Worm (Caenorhabditis elegans) whole organism, young adult: Measurements from ENCODE around the gene C44E12.1.

Source experiments
- B0019.2 ChIP-seq: fragments of 200-800 bp; sonication (Bioruptor generic); conservative IDR thresholded peaks from 2 replicates; pipeline ENCODE4 v1.3.6; 2022; ENCODE audit warnings: missing genetic modification reagents, missing genetic modification characterization, missing compliant biosample characterization
- B0035.1 ChIP-seq: sonication (generic microtip); optimal IDR thresholded peaks from 2 replicates; lab custom pipeline; 2016; ENCODE audit warnings: missing genetic modification characterization, mild to moderate bottlenecking, missing compliant biosample characterization, missing genotype, missing genetic modification reagents
- C06A6.2 ChIP-seq: fragments of 200-800 bp; sonication (Bioruptor generic); conservative IDR thresholded peaks from 2 replicates; pipeline ENCODE4 v1.3.6; 2022; ENCODE audit warnings: missing genetic modification characterization, missing compliant biosample characterization
- F23B12.7 ChIP-seq: sonication (generic microtip); optimal IDR thresholded peaks from 2 replicates; lab custom pipeline; 2017; ENCODE audit warnings: missing genetic modification characterization, mild to moderate bottlenecking, missing compliant biosample characterization, antibody characterized with exemption, moderate library complexity; ENCODE audit not compliant: insufficient read depth
- F49E8.2 ChIP-seq: sonication (generic microtip); optimal IDR thresholded peaks from 3 replicates; lab custom pipeline; 2017; ENCODE audit warnings: missing genetic modification characterization, mild to moderate bottlenecking, missing compliant biosample characterization, antibody characterized with exemption, moderate library complexity; ENCODE audit not compliant: insufficient read depth
- K11D2.4 ChIP-seq: fragments of 200-800 bp; sonication (Bioruptor generic); IDR thresholded peaks from 2 replicates; pipeline ENCODE4 v1.3.6; 2022; ENCODE audit warnings: missing genetic modification reagents, missing genetic modification characterization, missing compliant biosample characterization
- T26A5.8 ChIP-seq: sonication (generic microtip); optimal IDR thresholded peaks from 2 replicates; lab custom pipeline; 2016; ENCODE audit warnings: missing genetic modification characterization, missing compliant biosample characterization
- Y53F4B.3 ChIP-seq: fragments of 200-800 bp; sonication (Bioruptor generic); IDR thresholded peaks from 2 replicates; pipeline ENCODE4 v1.3.6; 2022; ENCODE audit warnings: missing genetic modification reagents, missing genetic modification characterization, missing compliant biosample characterization
- Y53G8AR.9 ChIP-seq: fragments of 200-800 bp; sonication (Bioruptor generic); conservative IDR thresholded peaks from 2 replicates; pipeline ENCODE4 v1.3.6; 2022; ENCODE audit warnings: missing genetic modification reagents, missing genetic modification characterization, missing compliant biosample characterization
- ZK185.1 ChIP-seq: sonication (generic microtip); optimal IDR thresholded peaks from 2 replicates; lab custom pipeline; 2016; ENCODE audit warnings: mild to moderate bottlenecking, missing genetic modification characterization, missing compliant biosample characterization; ENCODE audit not compliant: poor library complexity, severe bottlenecking
- aptf-3 ChIP-seq: fragments of 200-800 bp; sonication (Bioruptor generic); IDR thresholded peaks from 2 replicates; pipeline ENCODE4 v1.3.6; 2022; ENCODE audit warnings: missing genetic modification characterization, missing compliant biosample characterization
- attf-3 ChIP-seq: fragments of 200-800 bp; sonication (Bioruptor generic); conservative IDR thresholded peaks from 2 replicates; pipeline ENCODE4 v1.3.6; 2022; ENCODE audit warnings: missing genetic modification reagents, missing genetic modification characterization, missing compliant biosample characterization
- cebp-1 ChIP-seq, 2 experiments: fragments of 200-800 bp in 1 of 2; sonication (Bioruptor generic) in 1 of 2; sonication (generic microtip) in 1 of 2; IDR thresholded peaks in 1 of 2; optimal IDR thresholded peaks in 1 of 2; 2 replicates each; pipeline versions ENCODE4 v1.3.6 to Lab custom; 2017 to 2022; ENCODE audit warnings: missing compliant biosample characterization in 2 of 2, missing genetic modification characterization in 2 of 2, mild to moderate bottlenecking in 1 of 2, missing genetic modification reagents in 1 of 2, moderate library complexity in 1 of 2
- cebp-2 ChIP-seq: fragments of 200-800 bp; sonication (Bioruptor generic); IDR thresholded peaks from 2 replicates; pipeline ENCODE4 v1.3.6; 2022; ENCODE audit warnings: missing genetic modification characterization, missing compliant biosample characterization
- ceh-58 ChIP-seq: fragments of 200-800 bp; sonication (Bioruptor generic); IDR thresholded peaks from 2 replicates; pipeline ENCODE4 v1.3.6; 2022; ENCODE audit warnings: missing genetic modification characterization, missing compliant biosample characterization
- hlh-12 ChIP-seq: sonication (generic microtip); optimal IDR thresholded peaks from 2 replicates; lab custom pipeline; 2016; ENCODE audit warnings: missing genetic modification characterization, missing compliant biosample characterization
- hlh-26 ChIP-seq: fragments of 200-800 bp; sonication (Bioruptor generic); conservative IDR thresholded peaks from 2 replicates; pipeline ENCODE4 v1.3.6; 2022; ENCODE audit warnings: missing genetic modification reagents, missing genetic modification characterization, missing compliant biosample characterization
- hsf-1 ChIP-seq: fragments of 200-800 bp; sonication (Bioruptor generic); IDR thresholded peaks from 2 replicates; pipeline ENCODE4 v1.3.6; 2022; ENCODE audit warnings: missing genetic modification reagents, missing genetic modification characterization, missing compliant biosample characterization
- lin-40 ChIP-seq: sonication (generic microtip); optimal IDR thresholded peaks from 2 replicates; lab custom pipeline; 2016; ENCODE audit warnings: missing genetic modification characterization, mild to moderate bottlenecking, missing compliant biosample characterization, missing genotype, missing genetic modification reagents
- mcd-1 ChIP-seq: fragments of 200-800 bp; sonication (Bioruptor generic); IDR thresholded peaks from 2 replicates; pipeline ENCODE4 v1.3.6; 2022; ENCODE audit warnings: missing genetic modification reagents, missing genetic modification characterization, missing compliant biosample characterization
- mel-28 ChIP-seq: sonication (generic microtip); optimal IDR thresholded peaks from 2 replicates; lab custom pipeline; 2016; ENCODE audit warnings: borderline replicate concordance, mild to moderate bottlenecking, missing genetic modification characterization, missing compliant biosample characterization
- nfya-1 ChIP-seq: sonication (generic microtip); optimal IDR thresholded peaks from 2 replicates; lab custom pipeline; 2017; ENCODE audit warnings: antibody characterized with exemption, missing compliant biosample characterization, missing genetic modification characterization, borderline replicate concordance; ENCODE audit not compliant: insufficient read depth
- nhr-80 ChIP-seq: sonication (generic microtip); optimal IDR thresholded peaks from 2 replicates; lab custom pipeline; 2016; ENCODE audit warnings: missing genetic modification characterization, missing compliant biosample characterization
- unc-130 ChIP-seq: sonication (generic microtip); optimal IDR thresholded peaks from 2 replicates; lab custom pipeline; 2016; ENCODE audit warnings: missing genetic modification reagents, missing genetic modification characterization, missing compliant biosample characterization
- ztf-25 ChIP-seq: fragments of 200-800 bp; sonication (Bioruptor generic); IDR thresholded peaks from 2 replicates; pipeline ENCODE4 v1.3.6; 2022; ENCODE audit warnings: missing genetic modification reagents, missing genetic modification characterization, missing compliant biosample characterization
- ztf-26 ChIP-seq: sonication (generic microtip); optimal IDR thresholded peaks from 2 replicates; lab custom pipeline; 2017; ENCODE audit warnings: missing genetic modification characterization, missing compliant biosample characterization

The C44E12.1 gene

DNA sequence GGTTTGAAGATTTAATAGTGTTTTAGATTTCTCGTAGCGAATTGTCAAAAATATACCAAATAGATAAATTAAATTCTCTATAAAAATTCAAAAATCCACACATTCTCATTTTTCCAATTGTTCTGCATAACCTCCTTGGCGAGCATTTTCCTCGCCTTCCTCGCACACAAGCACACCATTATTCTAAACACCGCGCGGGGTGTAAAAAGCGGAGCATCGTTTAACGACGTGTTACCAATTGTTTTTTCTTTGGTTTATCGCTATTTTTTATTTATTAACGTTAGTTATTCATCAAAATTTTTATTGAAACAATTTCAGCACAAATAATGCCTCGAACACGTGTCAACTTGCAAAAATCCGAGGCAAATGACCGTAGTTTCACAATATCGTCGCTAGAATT lies 31.7 kb upstream of the C44E12.1 start, which contains the start of gene vps-52:
Gene vps-52, plus strand, starts transcription at position 319 of the 400 bp plus-strand sequence.
- TF ChIP-seq cebp-2 (GFP tag; lab: Robert Waterston, UW) (no peak), attf-3 (GFP tag; lab: Robert Waterston, UW) (peak; percentile 86)

DNA sequence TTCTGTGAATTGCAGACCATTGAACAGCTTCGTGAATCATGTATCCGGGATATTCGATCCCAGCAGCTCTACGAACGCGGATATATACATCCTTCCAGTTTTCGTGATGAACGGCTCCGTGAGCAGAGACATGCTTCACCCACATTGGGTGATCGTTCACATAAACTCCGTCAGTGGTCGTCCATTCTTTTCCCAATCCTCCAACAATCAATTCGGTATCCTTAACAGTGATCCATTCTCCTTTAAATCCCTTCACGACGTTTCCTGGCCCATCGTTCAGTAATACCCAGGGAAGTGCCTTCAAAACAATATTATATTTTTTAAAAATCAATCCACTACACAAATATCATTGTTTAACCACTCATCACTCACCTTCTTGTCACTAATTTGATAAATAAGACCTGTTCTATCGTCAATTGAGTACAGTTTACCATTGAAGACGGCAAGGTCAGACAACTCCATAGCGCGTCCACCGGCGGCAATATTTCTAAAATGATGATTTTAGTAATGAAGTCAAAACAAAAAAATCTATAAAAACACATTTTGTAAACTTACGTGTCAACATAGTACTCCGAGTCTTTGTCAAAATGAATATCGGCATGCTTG lies 27.9 kb upstream of the C44E12.1 start:
- no peak for TF ChIP-seq nfya-1 (tag; lab: Kevin White, UChicago)
- TF ChIP-seq ztf-25: no peak
- no peak for TF ChIP-seq ceh-58 (GFP tag; lab: Robert Waterston, UW)
- TF ChIP-seq F49E8.2 (tag; lab: Kevin White, UChicago): no peak
- 0 out of 2 replicates have a peak, but pooled peaks have one; percentile 47 for TF ChIP-seq Y53G8AR.9

DNA sequence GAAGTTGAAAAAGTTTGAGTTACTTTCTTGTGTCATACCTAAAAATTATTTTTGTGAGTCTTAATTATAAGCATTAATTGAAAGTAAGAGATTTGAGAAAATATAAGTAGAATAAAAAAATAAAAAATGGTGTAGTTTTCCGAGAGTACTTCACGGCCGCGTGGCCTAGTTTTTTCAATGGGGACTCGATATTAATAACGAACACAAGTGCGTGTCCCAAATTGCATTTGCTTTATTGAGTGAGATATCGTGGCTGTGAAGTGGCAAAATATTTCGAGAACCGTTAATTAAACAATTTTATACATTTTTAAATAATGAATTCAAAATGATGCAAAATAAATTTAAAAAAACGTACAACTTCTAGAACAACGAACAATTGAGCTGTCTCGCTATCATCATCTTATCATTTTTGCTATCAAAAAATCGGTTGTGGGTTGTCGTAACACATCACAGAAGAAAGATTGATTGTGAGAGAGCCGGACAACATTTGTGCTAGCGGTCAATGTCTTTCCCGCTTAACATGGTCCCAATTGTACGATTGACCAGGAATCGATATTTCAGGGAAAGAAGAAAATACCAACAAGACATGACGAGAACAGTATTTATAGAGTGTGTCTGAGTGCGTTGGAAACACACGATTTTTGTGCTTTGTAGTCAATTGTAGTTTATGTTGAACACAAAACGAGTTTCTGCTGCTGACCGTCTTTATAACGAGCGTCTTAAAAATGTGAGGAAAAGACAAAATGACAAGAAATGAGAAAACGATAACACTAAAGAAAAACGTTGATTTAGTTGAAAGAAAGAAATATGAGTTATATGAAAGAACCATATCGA lies 26.8 kb upstream of the C44E12.1 start, which contains the start of gene apy-1:
Gene apy-1, minus strand, starts transcription at position 38 of the 834 bp plus-strand sequence.
- TF ChIP-seq B0019.2: no peak
- TF ChIP-seq ztf-26 (tag; lab: Kevin White, UChicago): peak; percentile 14
- peak; percentile 11 for TF ChIP-seq lin-40
- 0 out of 2 replicates have a peak, but pooled peaks have one; percentile 23 for TF ChIP-seq K11D2.4 (GFP tag; lab: Robert Waterston, UW)
- no peak for TF ChIP-seq hsf-1 (GFP tag; lab: Robert Waterston, UW)
- no peak for TF ChIP-seq cebp-1 (GFP tag; IDR thresholded peaks at IDR 0.05; lab: Robert Waterston, UW)
- peak; percentile 21 for TF ChIP-seq cebp-1 (tag; optimal IDR thresholded peaks at IDR 0.05; lab: Kevin White, UChicago)
- peak; percentile 30 for TF ChIP-seq ZK185.1
- no peak for TF ChIP-seq B0035.1 (tag; lab: Kevin White, UChicago)
- peak; percentile 14 for TF ChIP-seq unc-130
- peak; percentile 59 for TF ChIP-seq nhr-80 (tag; lab: Kevin White, UChicago)
- peak; percentile 10 for TF ChIP-seq F23B12.7 (tag; lab: Kevin White, UChicago)
- TF ChIP-seq mcd-1 (GFP tag; lab: Robert Waterston, UW): no peak
- TF ChIP-seq, all 124 proteins: peak for 8

DNA sequence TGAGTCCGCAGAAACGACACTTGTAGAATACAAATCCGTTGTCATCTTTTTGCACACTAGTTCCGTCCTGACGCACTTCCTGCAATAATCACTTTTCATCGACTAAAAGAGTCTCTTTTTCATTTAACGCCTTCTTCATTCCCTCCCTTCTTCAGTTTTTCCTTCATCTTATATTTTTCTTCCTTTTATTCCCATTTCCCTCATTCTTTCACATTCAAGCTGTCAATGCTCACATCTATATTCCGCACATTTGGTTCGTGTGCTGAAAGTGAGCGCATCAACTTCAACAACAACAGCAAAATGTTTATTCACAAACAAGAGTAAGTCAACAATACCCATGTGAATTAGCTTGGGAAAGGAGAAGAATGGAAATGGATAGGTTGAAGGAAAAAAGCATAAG lies 24.7 kb upstream of the C44E12.1 start, which contains the start of gene pcyt-1:
Gene pcyt-1, plus strand, starts transcription at position 301 of the 400 bp plus-strand sequence.
- no peak for TF ChIP-seq hlh-12
- no peak for TF ChIP-seq hlh-26 (GFP tag; lab: Robert Waterston, UW)

DNA sequence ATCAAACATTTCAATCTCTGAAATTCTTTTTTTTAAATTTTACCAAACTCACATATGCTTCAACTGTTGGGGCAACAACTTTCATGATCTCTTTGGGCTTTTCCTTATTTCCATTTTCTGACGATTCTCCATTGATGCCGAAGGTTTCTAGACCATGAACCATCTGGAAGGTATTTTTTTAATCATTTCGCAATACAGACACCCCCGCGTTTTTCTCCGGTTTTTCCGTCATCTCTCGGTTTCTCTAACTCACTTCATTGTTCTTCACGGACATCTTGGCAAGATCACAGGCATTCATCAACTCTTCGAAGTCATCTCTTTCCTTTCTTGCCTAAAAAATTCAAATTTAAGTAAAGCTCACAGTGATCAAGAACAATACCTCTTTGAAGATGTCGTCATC lies 23.6 kb upstream of the C44E12.1 start:
- TF ChIP-seq cebp-1 (GFP tag; IDR thresholded peaks at IDR 0.05; lab: Robert Waterston, UW): no peak
- peak; percentile 75 for TF ChIP-seq cebp-1 (tag; optimal IDR thresholded peaks at IDR 0.05; lab: Kevin White, UChicago)
- no peak for TF ChIP-seq aptf-3
- TF ChIP-seq T26A5.8 (tag; lab: Kevin White, UChicago): no peak
- TF ChIP-seq C06A6.2 (GFP tag; lab: Robert Waterston, UW): no peak

DNA sequence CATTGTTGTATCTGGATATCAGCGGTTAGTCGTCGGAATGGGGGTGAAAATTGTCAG lies 23.3 kb upstream of the C44E12.1 start, which contains the start of the genes unc-98 and F08C6.18:
Gene unc-98, minus strand, starts transcription at position 48 of the 57 bp plus-strand sequence.
Gene F08C6.18, minus strand, starts transcription at position 57 of the 57 bp plus-strand sequence.
- no peak for TF ChIP-seq Y53F4B.3
- TF ChIP-seq mel-28: no peak
